Worm (Caenorhabditis elegans) whole organism, L2 larva: Measurements from ENCODE around the gene rom-2.

ENCODE experiments used
- ama-1 ChIP-seq: fragments of 150-350 bp; optimal IDR thresholded peaks from 2 replicates; lab custom pipeline; 2018; ENCODE audit warnings: inconsistent platforms
- blmp-1 ChIP-seq: sonication (generic microtip); optimal IDR thresholded peaks from 2 replicates; lab custom pipeline; 2017; ENCODE audit warnings: missing genetic modification characterization, mild to moderate bottlenecking, missing compliant biosample characterization, antibody characterized with exemption, moderate library complexity; ENCODE audit not compliant: insufficient read depth
- ceh-82 ChIP-seq: fragments of 150-350 bp; optimal IDR thresholded peaks from 2 replicates; lab custom pipeline; 2014; ENCODE audit warnings: missing biosample characterization, missing genetic modification characterization
- gmeb-1 ChIP-seq: fragments of 150-350 bp; optimal IDR thresholded peaks from 2 replicates; lab custom pipeline; 2014; ENCODE audit warnings: missing biosample characterization, missing genetic modification characterization
- lsy-2 ChIP-seq, 2 experiments: fragments of 150-350 bp in 1 of 2; sonication (generic microtip) in 1 of 2; optimal IDR thresholded peaks; 2 replicates each; lab custom pipeline; 2014 to 2017; ENCODE audit warnings: missing biosample characterization in 2 of 2, missing genetic modification characterization in 2 of 2
- mab-5 ChIP-seq: fragments of 150-350 bp; optimal IDR thresholded peaks from 2 replicates; lab custom pipeline; 2014; ENCODE audit warnings: missing biosample characterization, missing genetic modification characterization
- mdl-1 ChIP-seq, 2 experiments: fragments of 150-350 bp in 1 of 2; sonication (generic microtip) in 1 of 2; optimal IDR thresholded peaks; 2 replicates each; lab custom pipeline; 2017; ENCODE audit warnings: missing biosample characterization in 2 of 2, missing genetic modification characterization in 2 of 2
- nhr-11 ChIP-seq: fragments of 150-350 bp; optimal IDR thresholded peaks from 2 replicates; lab custom pipeline; 2014; ENCODE audit warnings: missing biosample characterization, missing genetic modification characterization
- nhr-12 ChIP-seq: fragments of 150-350 bp; optimal IDR thresholded peaks from 2 replicates; lab custom pipeline; 2014; ENCODE audit warnings: missing biosample characterization, missing genetic modification characterization
- nhr-77 ChIP-seq: fragments of 150-350 bp; optimal IDR thresholded peaks from 2 replicates; lab custom pipeline; 2014; ENCODE audit warnings: missing biosample characterization, missing genetic modification characterization
- snpc-4 ChIP-seq: fragments of 150-350 bp; optimal IDR thresholded peaks from 2 replicates; lab custom pipeline; 2014; ENCODE audit warnings: missing biosample characterization, missing genetic modification characterization
- unc-39 ChIP-seq: fragments of 150-350 bp; optimal IDR thresholded peaks from 2 replicates; lab custom pipeline; 2014; ENCODE audit warnings: missing biosample characterization, missing genetic modification characterization
- unc-62 ChIP-seq: fragments of 150-350 bp; optimal IDR thresholded peaks from 2 replicates; lab custom pipeline; 2014; ENCODE audit warnings: missing biosample characterization, missing genetic modification reagents, missing genetic modification characterization
- ztf-4 ChIP-seq: fragments of 150-350 bp; optimal IDR thresholded peaks from 2 replicates; lab custom pipeline; 2014; ENCODE audit warnings: missing biosample characterization, missing genetic modification characterization

DNA sequence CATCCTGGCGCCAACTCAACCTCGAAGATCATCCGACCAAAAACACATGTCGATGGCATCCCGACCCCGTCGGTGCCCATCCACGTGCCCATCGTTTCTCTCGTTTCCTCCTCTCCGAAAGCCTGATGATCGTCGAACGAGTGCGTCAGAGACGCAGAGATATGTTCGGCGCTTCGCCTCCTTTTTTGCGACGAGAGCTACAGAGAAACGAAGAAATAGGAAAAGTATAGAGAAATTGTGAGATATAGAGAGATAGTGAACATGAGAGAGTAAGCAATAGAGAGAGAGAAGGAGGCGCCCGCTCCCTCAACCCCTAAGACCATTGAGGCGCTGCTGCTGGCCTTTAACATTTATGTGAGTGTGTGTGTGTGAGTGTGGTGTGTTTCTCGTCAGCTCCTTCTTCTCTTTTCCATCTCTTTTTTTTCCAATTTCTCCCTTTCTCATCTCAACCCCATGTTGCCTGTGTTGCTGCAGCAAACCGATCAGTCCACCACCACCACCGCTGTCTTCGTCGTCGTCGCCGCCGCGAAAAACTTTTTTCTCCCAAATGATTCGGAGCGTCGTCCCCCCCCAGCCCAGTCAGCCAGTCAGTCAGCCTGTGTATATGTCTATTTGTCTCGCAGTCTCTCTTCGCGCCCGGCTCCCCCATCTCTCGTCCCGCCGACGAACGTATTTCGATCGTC, 23.8 kb upstream of the rom-2 start, which contains the start of gene hlh-11:
- TF ChIP-seq blmp-1 (tag; lab: Kevin White, UChicago) (peak; percentile 51), ama-1 (lab: Kevin White, UChicago) (no peak), mab-5 (tag; lab: Kevin White, UChicago) (peak; percentile 73), mdl-1 (tag; optimal IDR thresholded peaks at IDR 0.05; lab: Kevin White, UChicago) (peak; percentile 92 to 98), unc-39 (no peak), unc-62 (GFP tag; lab: Kevin White, UChicago) (peak; percentile 75), ztf-4 (peak; percentile 65), nhr-11 (no peak), nhr-12 (tag; lab: Kevin White, UChicago) (peak; percentile 26), snpc-4 (tag; lab: Kevin White, UChicago) (peak; percentile 70), ceh-82 (tag; lab: Kevin White, UChicago) (no peak), lsy-2 (tag; optimal IDR thresholded peaks at IDR 0.05; lab: Kevin White, UChicago) (peak; percentile 68 to 88), nhr-77 (peak; percentile 12), gmeb-1 (tag; lab: Kevin White, UChicago) (peak; percentile 36)
